Worm (Caenorhabditis elegans): Measurements from ENCODE around the gene hic-1.

DNA sequence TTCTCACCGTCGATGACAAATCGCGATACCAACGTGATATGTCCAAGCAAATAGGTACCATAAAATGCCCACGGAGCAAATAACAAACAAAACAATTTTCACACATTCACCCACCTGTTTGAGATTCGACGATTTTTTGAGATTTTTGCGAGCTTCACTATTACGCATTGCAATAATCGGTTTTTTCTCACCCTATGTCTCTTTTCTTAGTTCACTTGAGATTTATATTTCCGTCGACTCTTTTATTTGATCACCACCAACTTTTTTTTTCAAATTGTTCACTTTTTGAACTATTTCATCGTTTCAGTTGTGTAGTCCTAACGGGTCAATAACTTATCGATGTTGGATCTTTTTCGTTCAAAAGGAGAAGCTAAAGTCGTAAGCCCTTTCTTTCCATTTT is 10.1 kb downstream of the hic-1 start, which contains the start of gene fbxl-4:
- no peak for TF ChIP-seq ceh-13 (GFP tag; optimal IDR thresholded peaks at IDR 0.05)
- TF ChIP-seq ama-1 (optimal IDR thresholded peaks at IDR 0.05) = no peak
- TF ChIP-seq pes-1 (GFP tag; IDR thresholded peaks at IDR 0.05) = no peak
- TF ChIP-seq flt-1 (GFP tag; IDR thresholded peaks at IDR 0.05) = no peak
- no peak for TF ChIP-seq sea-1 (GFP tag; conservative IDR thresholded peaks at IDR 0.05)
- TF ChIP-seq hmg-4 (GFP tag; optimal IDR thresholded peaks at IDR 0.05) = no peak
- TF ChIP-seq ceh-36 (tag; optimal IDR thresholded peaks at IDR 0.05) = no peak
- TF ChIP-seq hnd-1 (tag; optimal IDR thresholded peaks at IDR 0.05) = no peak
- TF ChIP-seq ets-7 (tag; optimal IDR thresholded peaks at IDR 0.05) = no peak
- no peak for TF ChIP-seq tra-4 (tag; optimal IDR thresholded peaks at IDR 0.05)
- no peak for TF ChIP-seq hmbx-1 (tag; optimal IDR thresholded peaks at IDR 0.05)
